Worm (Caenorhabditis elegans) whole organism, dauer: ENCODE data around the gene Y81G3A.1.
"Not testable (repeated sequence)": the region's sequence is repeated elsewhere in the genome, so short reads cannot be mapped to it uniquely, and the experiment has no call there.

Experiments
- unc-62 ChIP-seq: sonication (generic microtip); optimal IDR thresholded peaks from 2 replicates; lab custom pipeline; 2017; ENCODE audit warnings: missing biosample characterization, missing genetic modification reagents, missing genetic modification characterization

Y81G3A.1 gene

ce11 chrII:13076301-13076916, 7.3 kb downstream of the Y81G3A.1 start:
- no peak for TF ChIP-seq unc-62 (GFP tag; lab: Kevin White, UChicago)

ce11 chrII:13073742-13074141, 10.0 kb downstream of the Y81G3A.1 start:
- TF ChIP-seq unc-62 (GFP tag; lab: Kevin White, UChicago), result no peak

ce11 chrII:13073102-13073501, 10.6 kb downstream of the Y81G3A.1 start, which contains the start of gene F42G4.5:
F42G4.5 (plus strand) TSS chrII:13073480.
- TF ChIP-seq unc-62 (GFP tag; lab: Kevin White, UChicago), result no peak

ce11 chrII:13066777-13067290, 16.9 kb downstream of the Y81G3A.1 start:
- TF ChIP-seq unc-62 (GFP tag; lab: Kevin White, UChicago), result no peak

ce11 chrII:13065251-13065650, 18.5 kb downstream of the Y81G3A.1 start:
- no peak for TF ChIP-seq unc-62 (GFP tag; lab: Kevin White, UChicago)

ce11 chrII:13059196-13059595, 24.5 kb downstream of the Y81G3A.1 start:
- TF ChIP-seq unc-62 (GFP tag; lab: Kevin White, UChicago), result no peak

- TF ChIP-seq unc-62 (GFP tag; lab: Kevin White, UChicago), result no peak
Observed at ce11 chrII:13056580-13056979, 27.1 kb downstream of the Y81G3A.1 start, which contains the start of gene zyx-1. zyx-1 (plus strand) TSS chrII:13056910.

- no peak for TF ChIP-seq unc-62 (GFP tag; lab: Kevin White, UChicago)
Observed at ce11 chrII:13053443-13053842, 30.3 kb downstream of the Y81G3A.1 start.

- no peak for TF ChIP-seq unc-62 (GFP tag; lab: Kevin White, UChicago)
Observed at ce11 chrII:13050050-13050449, 33.7 kb downstream of the Y81G3A.1 start.

ce11 chrII:13047609-13048008, 36.1 kb downstream of the Y81G3A.1 start, which contains the start of gene F42G4.2:
F42G4.2 (plus strand) TSS chrII:13047909.
- not testable (repeated sequence) for TF ChIP-seq unc-62 (GFP tag; lab: Kevin White, UChicago)

ce11 chrII:13047106-13047505, 36.6 kb downstream of the Y81G3A.1 start, which contains the start of gene F42G4.7:
F42G4.7 (minus strand) TSS chrII:13047290.
- not testable (repeated sequence) for TF ChIP-seq unc-62 (GFP tag; lab: Kevin White, UChicago)

- not testable (repeated sequence) for TF ChIP-seq unc-62 (GFP tag; lab: Kevin White, UChicago)
Observed at ce11 chrII:13043433-13044054, 40.2 kb downstream of the Y81G3A.1 start, which contains the start of gene puf-6. puf-6 (minus strand) TSS chrII:13043445.

- no peak for TF ChIP-seq unc-62 (GFP tag; lab: Kevin White, UChicago)
Observed at ce11 chrII:13036717-13037116, 47.0 kb downstream of the Y81G3A.1 start, which contains the start of gene F18A11.3. F18A11.3 (minus strand) TSS chrII:13036841.
